Fruit fly (Drosophila melanogaster) whole organism, adult: Measurements from ENCODE around the gene CG17687.

ENCODE experiments used
- CG11617 ChIP-seq: fragments of 200-800 bp; sonication (Bioruptor generic); optimal IDR thresholded peaks from 2 replicates; lab custom pipeline; 2017; ENCODE audit warnings: mild to moderate bottlenecking, missing biosample characterization, missing genetic modification reagents, missing genetic modification characterization
- CG12768 ChIP-seq: fragments of 200-800 bp; sonication (Bioruptor generic); optimal IDR thresholded peaks from 2 replicates; lab custom pipeline; 2017; ENCODE audit warnings: missing biosample characterization, missing genetic modification characterization, mild to moderate bottlenecking, moderate library complexity, missing genetic modification reagents
- CG14711 ChIP-seq: fragments of 200-800 bp; sonication (Bioruptor generic); optimal IDR thresholded peaks from 2 replicates; lab custom pipeline; 2018; ENCODE audit warnings: missing biosample characterization, mild to moderate bottlenecking, missing genetic modification characterization, moderate library complexity
- CG1620 ChIP-seq: fragments of 200-800 bp; sonication (Bioruptor generic); optimal IDR thresholded peaks from 2 replicates; lab custom pipeline; 2016; ENCODE audit warnings: missing biosample characterization, missing genetic modification characterization
- CG33017 ChIP-seq: fragments of 200-800 bp; sonication (Bioruptor generic); optimal IDR thresholded peaks from 2 replicates; lab custom pipeline; 2018; ENCODE audit warnings: missing biosample characterization, mild to moderate bottlenecking, missing genetic modification characterization, moderate library complexity
- CG5204 ChIP-seq: fragments of 200-800 bp; sonication (Bioruptor generic); optimal IDR thresholded peaks from 2 replicates; lab custom pipeline; 2016; ENCODE audit warnings: missing biosample characterization, missing genetic modification characterization
- CG7045 ChIP-seq: fragments of 200-800 bp; sonication (Bioruptor generic); optimal IDR thresholded peaks from 2 replicates; lab custom pipeline; 2017; ENCODE audit warnings: missing biosample characterization, mild to moderate bottlenecking, missing genetic modification characterization
- CG7101 ChIP-seq: fragments of 200-800 bp; sonication (Bioruptor generic); optimal IDR thresholded peaks from 2 replicates; lab custom pipeline; 2018; ENCODE audit warnings: missing biosample characterization, mild to moderate bottlenecking, missing genetic modification characterization, moderate library complexity
- Clk ChIP-seq: fragments of 200-800 bp; sonication (Bioruptor generic); optimal IDR thresholded peaks from 2 replicates; lab custom pipeline; 2017; ENCODE audit warnings: missing biosample characterization, missing genetic modification characterization
- Crg-1 ChIP-seq: fragments of 200-800 bp; sonication (Bioruptor generic); optimal IDR thresholded peaks from 2 replicates; lab custom pipeline; 2016; ENCODE audit warnings: missing biosample characterization, missing genetic modification characterization
- Hr96 ChIP-seq: fragments of 200-800 bp; sonication (Bioruptor generic); optimal IDR thresholded peaks from 2 replicates; lab custom pipeline; 2016; ENCODE audit warnings: missing biosample characterization, missing genetic modification characterization
- Mnt ChIP-seq: fragments of 200-800 bp; sonication (Bioruptor generic); optimal IDR thresholded peaks from 2 replicates; lab custom pipeline; 2016; ENCODE audit warnings: missing biosample characterization, mild to moderate bottlenecking, missing genetic modification characterization
- bab1 ChIP-seq: fragments of 200-800 bp; sonication (Bioruptor generic); optimal IDR thresholded peaks from 3 replicates; lab custom pipeline; 2019; ENCODE audit warnings: missing biosample characterization, mild to moderate bottlenecking, missing genetic modification characterization, moderate library complexity
- cic ChIP-seq: fragments of 200-800 bp; sonication (Bioruptor generic); optimal IDR thresholded peaks from 2 replicates; lab custom pipeline; 2017; ENCODE audit warnings: missing biosample characterization, mild to moderate bottlenecking, missing genetic modification characterization, moderate library complexity
- cnc ChIP-seq, 2 experiments: fragments of >200 bp; optimal IDR thresholded peaks; 2 replicates each; lab custom pipeline; 2017
- kay ChIP-seq: fragments of 200-800 bp; sonication (Bioruptor generic); peaks from one replicate; lab custom pipeline; 2016; ENCODE audit warnings: missing biosample characterization, missing genetic modification characterization, borderline replicate concordance
- ovo ChIP-seq: fragments of 200-800 bp; sonication (Bioruptor generic); optimal IDR thresholded peaks from 2 replicates; lab custom pipeline; 2016; ENCODE audit warnings: missing biosample characterization, missing genetic modification characterization
- pad ChIP-seq: fragments of 200-800 bp; sonication (Bioruptor generic); optimal IDR thresholded peaks from 3 replicates; lab custom pipeline; 2017; ENCODE audit warnings: missing biosample characterization, missing genetic modification characterization, mild to moderate bottlenecking, moderate library complexity, missing genetic modification reagents
- tj ChIP-seq: fragments of 200-800 bp; sonication (Bioruptor generic); optimal IDR thresholded peaks from 3 replicates; lab custom pipeline; 2017; ENCODE audit warnings: missing biosample characterization, mild to moderate bottlenecking, missing genetic modification characterization, moderate library complexity
- toe ChIP-seq: fragments of 200-800 bp; sonication (Bioruptor generic); optimal IDR thresholded peaks from 2 replicates; lab custom pipeline; 2016; ENCODE audit warnings: missing biosample characterization, missing genetic modification characterization

Gene CG17687

dm6 chr3L:13384489-13384888 lies 35.7 kb downstream of the CG17687 start, which contains the start of gene CG14110:
TSS of gene CG14110 (plus strand) at chr3L:13384789.
- TF ChIP-seq Mnt (GFP tag; lab: Kevin White, UChicago) (no peak), CG14711 (tag; lab: Kevin White, UChicago) (no peak), CG7101 (tag; lab: Kevin White, UChicago) (no peak), CG7045 (GFP tag; lab: Kevin White, UChicago) (no peak), cnc (optimal IDR thresholded peaks at IDR 0.05; lab: Kevin White, UChicago) (no peak), CG11617 (no peak)

- TF ChIP-seq bab1 (GFP tag; lab: Kevin White, UChicago) (no peak), CG7101 (tag; lab: Kevin White, UChicago) (no peak), Mnt (GFP tag; lab: Kevin White, UChicago) (no peak), CG11617 (no peak), ovo (GFP tag; lab: Kevin White, UChicago) (no peak), CG1620 (GFP tag; lab: Kevin White, UChicago) (no peak), CG14711 (tag; lab: Kevin White, UChicago) (no peak), toe (GFP tag; lab: Kevin White, UChicago) (no peak), CG12768 (GFP tag; lab: Kevin White, UChicago) (no peak), cic (no peak), kay (GFP tag; lab: Kevin White, UChicago) (no peak), cnc (optimal IDR thresholded peaks at IDR 0.05; lab: Kevin White, UChicago) (no peak), Hr96 (no peak), CG5204 (GFP tag; lab: Kevin White, UChicago) (no peak), Crg-1 (GFP tag; lab: Kevin White, UChicago) (no peak), Clk (GFP tag; lab: Kevin White, UChicago) (no peak), CG33017 (tag; lab: Kevin White, UChicago) (no peak), CG7045 (GFP tag; lab: Kevin White, UChicago) (no peak)
Measured at dm6 chr3L:13387608-13388007, 38.8 kb downstream of the CG17687 start, which contains the start of gene CG10171. TSS of gene CG10171 (minus strand) at chr3L:13387907.

dm6 chr3L:13389834-13390233 lies 41.0 kb downstream of the CG17687 start, which contains the start of gene Poc1:
TSS of gene Poc1 (minus strand) at chr3L:13390006.
- TF ChIP-seq ovo (GFP tag; lab: Kevin White, UChicago): no peak
- TF ChIP-seq Clk (GFP tag; lab: Kevin White, UChicago): no peak
- TF ChIP-seq cnc (optimal IDR thresholded peaks at IDR 0.05; lab: Kevin White, UChicago): no peak
- TF ChIP-seq toe (GFP tag; lab: Kevin White, UChicago): no peak
- TF ChIP-seq Mnt (GFP tag; lab: Kevin White, UChicago): no peak
- TF ChIP-seq tj (GFP tag; lab: Kevin White, UChicago): no peak
- TF ChIP-seq CG11617: no peak
- TF ChIP-seq pad (GFP tag; lab: Kevin White, UChicago): no peak

DNA sequence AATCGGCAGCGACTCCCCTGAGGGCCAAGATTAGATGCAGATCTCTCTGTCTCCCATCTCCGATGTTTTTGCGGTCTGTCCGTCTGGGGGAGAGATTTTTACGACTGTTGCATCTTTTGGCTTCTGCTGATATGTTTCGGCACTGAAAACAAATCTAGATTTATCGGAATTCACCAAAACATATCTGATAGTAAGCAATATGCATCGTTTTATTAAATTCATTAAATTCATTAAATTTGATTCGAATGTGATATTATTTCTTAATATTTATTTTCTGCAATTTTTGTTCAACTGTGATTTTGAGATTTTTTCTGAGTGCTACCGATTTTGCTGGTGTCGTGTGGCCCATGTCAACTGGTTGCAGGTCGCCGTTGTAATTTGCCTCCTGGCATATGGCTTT lies 44.7 kb downstream of the CG17687 start:
- no peak for TF ChIP-seq CG7045 (GFP tag; lab: Kevin White, UChicago)

DNA sequence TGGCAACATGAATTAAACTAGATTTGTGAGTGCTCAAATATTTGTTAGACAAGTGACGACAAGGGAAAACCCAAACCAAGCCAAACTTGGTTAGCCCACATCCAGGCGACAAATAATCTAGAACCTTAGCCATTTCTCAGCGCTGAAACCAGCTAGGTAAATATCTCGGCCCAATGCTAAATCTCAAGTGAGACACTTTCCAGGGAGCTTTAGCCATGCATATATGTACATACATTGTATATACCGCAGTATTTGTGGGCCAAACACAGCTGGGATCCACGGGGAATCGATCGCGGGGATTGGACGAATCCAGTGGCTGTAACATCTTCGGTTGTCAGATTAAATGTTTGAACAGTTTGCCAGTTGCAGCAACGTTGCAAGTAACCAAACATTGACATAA lies 48.8 kb downstream of the CG17687 start:
- TF ChIP-seq CG11617 (no peak), ovo (GFP tag; lab: Kevin White, UChicago) (no peak), CG1620 (GFP tag; lab: Kevin White, UChicago) (no peak), CG7101 (tag; lab: Kevin White, UChicago) (no peak), cnc (optimal IDR thresholded peaks at IDR 0.05; lab: Kevin White, UChicago) (no peak), CG12768 (GFP tag; lab: Kevin White, UChicago) (no peak), kay (GFP tag; lab: Kevin White, UChicago) (no peak), CG14711 (tag; lab: Kevin White, UChicago) (no peak), pad (GFP tag; lab: Kevin White, UChicago) (no peak), Hr96 (no peak), CG5204 (GFP tag; lab: Kevin White, UChicago) (no peak), bab1 (GFP tag; lab: Kevin White, UChicago) (no peak), Clk (GFP tag; lab: Kevin White, UChicago) (no peak), cic (no peak), CG7045 (GFP tag; lab: Kevin White, UChicago) (no peak)

dm6 chr3L:13400872-13401418 lies 52.1 kb downstream of the CG17687 start, which contains the start of gene sens:
TSS of gene sens (minus strand) at chr3L:13401125.
- TF ChIP-seq CG12768 (GFP tag; lab: Kevin White, UChicago) (no peak), Clk (GFP tag; lab: Kevin White, UChicago) (no peak), cnc (optimal IDR thresholded peaks at IDR 0.05; lab: Kevin White, UChicago) (no peak), ovo (GFP tag; lab: Kevin White, UChicago) (no peak), CG33017 (tag; lab: Kevin White, UChicago) (no peak), CG7101 (tag; lab: Kevin White, UChicago) (no peak), CG11617 (no peak), CG1620 (GFP tag; lab: Kevin White, UChicago) (no peak), Mnt (GFP tag; lab: Kevin White, UChicago) (no peak), CG14711 (tag; lab: Kevin White, UChicago) (no peak), toe (GFP tag; lab: Kevin White, UChicago) (no peak), pad (GFP tag; lab: Kevin White, UChicago) (no peak), Crg-1 (GFP tag; lab: Kevin White, UChicago) (no peak), Hr96 (no peak), kay (GFP tag; lab: Kevin White, UChicago) (no peak)
